Fruit fly (Drosophila melanogaster): ENCODE data around the gene CG9123.

The CG9123 gene

dm6 chrX:15319290-15319689 is 22.6 kb downstream of the CG9123 start, which contains the start of gene Top1 (continued):
- TF ChIP-seq pzg (GFP tag; optimal IDR thresholded peaks at IDR 0.05) (peak; percentile 92), CG17802 (tag; optimal IDR thresholded peaks at IDR 0.05) (no peak), CG18262 (tag; optimal IDR thresholded peaks at IDR 0.05) (no peak), CG10431 (GFP tag; optimal IDR thresholded peaks at IDR 0.05) (no peak), ftz-f1 (GFP tag; optimal IDR thresholded peaks at IDR 0.05) (no peak), CG11247 (GFP tag; IDR thresholded peaks at IDR 0.05) (peak; percentile 33; the same call in 1 of the 2 replicates), vfl (GFP tag; optimal IDR thresholded peaks at IDR 0.05) (no peak), CG6683 (GFP tag; optimal IDR thresholded peaks at IDR 0.05) (no peak), klu (GFP tag; IDR thresholded peaks at IDR 0.05) (no peak), da (GFP tag; optimal IDR thresholded peaks at IDR 0.05) (no peak), dpn (GFP tag; optimal IDR thresholded peaks at IDR 0.05) (peak in 1 of 2 experiments; percentile 40), Chrac-16 (GFP tag; optimal IDR thresholded peaks at IDR 0.05) (no peak), ttk (GFP tag; IDR thresholded peaks at IDR 0.05) (no peak), Hsf (GFP tag; optimal IDR thresholded peaks at IDR 0.05) (peak; percentile 19), CG1832 (GFP tag; optimal IDR thresholded peaks at IDR 0.05) (no peak), bbx (GFP tag; IDR thresholded peaks at IDR 0.05; ENCODE audit: partially characterized antibody) (peak; percentile 98), Oaz (GFP tag; IDR thresholded peaks at IDR 0.05) (no peak), so (GFP tag; IDR thresholded peaks at IDR 0.05) (no peak), CG12942 (GFP tag; optimal IDR thresholded peaks at IDR 0.05) (peak; percentile 12), CG12299 (tag; optimal IDR thresholded peaks at IDR 0.05) (no peak), B-H1 (GFP tag; IDR thresholded peaks at IDR 0.05) (no peak), Bgb (GFP tag; IDR thresholded peaks at IDR 0.05; ENCODE audit: partially characterized antibody) (peak; percentile 99), Scr (GFP tag; IDR thresholded peaks at IDR 0.05; ENCODE audit: partially characterized antibody) (peak; percentile 92)

DNA sequence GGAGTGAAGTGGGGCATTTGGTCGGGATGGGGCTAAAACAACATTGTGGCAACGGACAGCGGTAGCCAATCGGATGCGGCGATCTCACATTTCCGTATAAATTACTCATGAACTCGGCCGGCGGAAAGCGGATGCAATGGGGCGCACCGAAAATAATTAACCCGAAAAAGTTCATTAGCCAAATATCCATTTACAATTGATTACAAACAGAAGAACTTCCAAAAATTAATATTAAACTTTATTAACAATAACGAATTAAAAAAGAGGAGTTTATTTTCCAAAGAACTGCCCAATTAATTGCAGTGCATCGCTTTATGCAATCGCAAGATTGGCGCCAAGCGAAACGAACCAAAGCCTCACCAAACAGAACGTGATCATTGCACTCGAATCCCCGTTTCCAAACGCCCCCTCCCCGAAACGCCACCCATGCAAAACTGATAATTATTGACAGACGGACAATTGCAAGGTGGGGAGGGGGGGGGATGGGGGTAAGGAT is 28.0 kb downstream of the CG9123 start:
- no peak for TF ChIP-seq bab2 (GFP tag; optimal IDR thresholded peaks at IDR 0.05)
- no peak for TF ChIP-seq Chrac-16 (GFP tag; optimal IDR thresholded peaks at IDR 0.05)
- no peak for TF ChIP-seq CrebB (tag; optimal IDR thresholded peaks at IDR 0.05)
- no peak for TF ChIP-seq hkb (optimal IDR thresholded peaks at IDR 0.05)
- no peak for TF ChIP-seq hkb (GFP tag; IDR thresholded peaks at IDR 0.05)
- no peak for TF ChIP-seq CG16813 (GFP tag; IDR thresholded peaks at IDR 0.05; ENCODE audit: partially characterized antibody)
- TF ChIP-seq grau (tag; optimal IDR thresholded peaks at IDR 0.05): no peak
- TF ChIP-seq Drgx (GFP tag; IDR thresholded peaks at IDR 0.05): peak; percentile 59

DNA sequence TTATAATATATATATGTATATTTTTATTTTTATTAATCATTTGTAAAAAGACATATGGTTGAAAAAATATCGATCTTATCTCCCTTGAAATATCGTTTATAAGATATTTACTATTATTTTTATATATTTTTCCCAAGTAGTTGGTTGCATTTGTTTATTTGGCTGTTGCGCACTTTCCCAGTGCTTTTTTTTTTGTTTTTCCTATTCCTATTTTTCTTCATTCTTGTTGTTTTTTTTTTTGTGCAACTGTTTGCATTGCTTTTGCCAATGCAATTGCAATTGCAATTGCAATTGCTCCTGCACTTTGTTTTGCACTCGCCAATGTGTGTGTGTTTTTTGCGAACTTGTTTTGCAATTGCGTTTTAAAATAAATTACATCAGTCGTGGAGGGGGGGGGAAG is 28.5 kb downstream of the CG9123 start:
- TF ChIP-seq p53 (GFP tag; optimal IDR thresholded peaks at IDR 0.05): no peak
- peak; percentile 55; the same call in 1 of the 2 replicates for TF ChIP-seq Drgx (GFP tag; IDR thresholded peaks at IDR 0.05)
- peak in 1 of 2 experiments; percentile 25 for TF ChIP-seq bsh (GFP tag; optimal IDR thresholded peaks at IDR 0.05)

- TF ChIP-seq Hr39 (optimal IDR thresholded peaks at IDR 0.05) (peak; percentile 5), grn (GFP tag; optimal IDR thresholded peaks at IDR 0.05) (no peak)
These were observed 29.1 kb downstream of the CG9123 start for dm6 chrX:15312882-15313154.

- TF ChIP-seq CG8924 (tag; optimal IDR thresholded peaks at IDR 0.05) (peak; percentile 26), dmrt99B (tag; optimal IDR thresholded peaks at IDR 0.05) (peak; percentile 68), croc (GFP tag; conservative IDR thresholded peaks at IDR 0.05) (0 out of 3 replicates have a peak, but pooled peaks have one; percentile 14), ci (GFP tag; IDR thresholded peaks at IDR 0.05) (0 out of 3 replicates have a peak, but pooled peaks have one; percentile 24), Meics (GFP tag; optimal IDR thresholded peaks at IDR 0.05) (peak; percentile 13), CG4730 (GFP tag; IDR thresholded peaks at IDR 0.05) (0 out of 2 replicates have a peak, but pooled peaks have one; percentile 9), slbo (GFP tag; IDR thresholded peaks at IDR 0.05) (peak; percentile 47; the same call in 1 of the 2 replicates), D19A (tag; optimal IDR thresholded peaks at IDR 0.05) (peak; percentile 13), nom (GFP tag; optimal IDR thresholded peaks at IDR 0.05) (no peak), CG13424 (tag; optimal IDR thresholded peaks at IDR 0.05) (peak; percentile 31), org-1 (GFP tag; optimal IDR thresholded peaks at IDR 0.05) (peak; percentile 35)
These were observed 29.6 kb downstream of the CG9123 start for dm6 chrX:15312074-15312881.

Data from whole organism, embryonic.